Worm (Caenorhabditis elegans) whole organism, L2 larva: ENCODE data around the gene T24C12.1.

Source experiments
- C34F6.9 ChIP-seq: fragments of 150-350 bp; optimal IDR thresholded peaks from 2 replicates; lab custom pipeline; 2014; ENCODE audit warnings: missing biosample characterization, missing genetic modification characterization
- F13H6.1 ChIP-seq: sonication (generic microtip); optimal IDR thresholded peaks from 2 replicates; lab custom pipeline; 2016; ENCODE audit warnings: missing genetic modification characterization, missing compliant biosample characterization
- R02D3.7 ChIP-seq: fragments of 150-350 bp; optimal IDR thresholded peaks from 2 replicates; lab custom pipeline; 2014; ENCODE audit warnings: missing biosample characterization, missing genetic modification characterization
- Y55F3AM.14 ChIP-seq: fragments of 200-800 bp; sonication (Bioruptor generic); optimal IDR thresholded peaks from 2 replicates; lab custom pipeline; 2018; ENCODE audit warnings: mild to moderate bottlenecking, missing genetic modification characterization, missing compliant biosample characterization
- ZK546.5 ChIP-seq: sonication (generic microtip); optimal IDR thresholded peaks from 2 replicates; lab custom pipeline; 2017; ENCODE audit warnings: missing biosample characterization, missing genetic modification characterization
- alr-1 ChIP-seq: fragments of 150-350 bp; optimal IDR thresholded peaks from 2 replicates; lab custom pipeline; 2014; ENCODE audit warnings: missing biosample characterization, missing genetic modification characterization
- aly-2 ChIP-seq: fragments of 150-350 bp; optimal IDR thresholded peaks from 2 replicates; lab custom pipeline; 2014; ENCODE audit warnings: missing biosample characterization, missing genetic modification characterization
- ama-1 ChIP-seq: fragments of 150-350 bp; optimal IDR thresholded peaks from 2 replicates; lab custom pipeline; 2018; ENCODE audit warnings: inconsistent platforms
- blmp-1 ChIP-seq: sonication (generic microtip); optimal IDR thresholded peaks from 2 replicates; lab custom pipeline; 2017; ENCODE audit warnings: missing genetic modification characterization, mild to moderate bottlenecking, missing compliant biosample characterization, antibody characterized with exemption, moderate library complexity; ENCODE audit not compliant: insufficient read depth
- ceh-16 ChIP-seq: fragments of 150-350 bp; optimal IDR thresholded peaks from 2 replicates; lab custom pipeline; 2014; ENCODE audit warnings: missing biosample characterization, missing genetic modification characterization
- ceh-82 ChIP-seq: fragments of 150-350 bp; optimal IDR thresholded peaks from 2 replicates; lab custom pipeline; 2014; ENCODE audit warnings: missing biosample characterization, missing genetic modification characterization
- dmd-4 ChIP-seq: sonication (generic microtip); optimal IDR thresholded peaks from 2 replicates; lab custom pipeline; 2017; ENCODE audit warnings: missing biosample characterization, missing genetic modification characterization
- egl-27 ChIP-seq: sonication (generic microtip); optimal IDR thresholded peaks from 3 replicates; lab custom pipeline; 2017; ENCODE audit warnings: missing biosample characterization, missing genetic modification reagents, missing genetic modification characterization
- elt-1 ChIP-seq: fragments of 150-350 bp; optimal IDR thresholded peaks from 2 replicates; lab custom pipeline; 2014; ENCODE audit warnings: missing biosample characterization, missing genetic modification characterization
- elt-3 ChIP-seq: sonication (generic microtip); optimal IDR thresholded peaks from 2 replicates; lab custom pipeline; 2017; ENCODE audit warnings: missing biosample characterization, missing genetic modification characterization
- fos-1 ChIP-seq: fragments of 150-350 bp; optimal IDR thresholded peaks from 2 replicates; lab custom pipeline; 2014; ENCODE audit warnings: missing biosample characterization, missing genetic modification characterization
- gmeb-1 ChIP-seq: fragments of 150-350 bp; optimal IDR thresholded peaks from 2 replicates; lab custom pipeline; 2014; ENCODE audit warnings: missing biosample characterization, missing genetic modification characterization
- lin-11 ChIP-seq: fragments of 150-350 bp; sonication (generic microtip); optimal IDR thresholded peaks from 2 replicates; lab custom pipeline; 2014; ENCODE audit warnings: missing biosample characterization, missing genetic modification characterization, inconsistent platforms, mixed read lengths
- lin-13 ChIP-seq: fragments of 150-350 bp; optimal IDR thresholded peaks from 2 replicates; lab custom pipeline; 2014; ENCODE audit warnings: missing biosample characterization, missing genetic modification reagents, missing genetic modification characterization
- lin-39 ChIP-seq: fragments of 150-350 bp; optimal IDR thresholded peaks from 2 replicates; lab custom pipeline; 2014; ENCODE audit warnings: missing biosample characterization, missing genetic modification reagents, missing genetic modification characterization
- lsy-2 ChIP-seq, 2 experiments: fragments of 150-350 bp in 1 of 2; sonication (generic microtip) in 1 of 2; optimal IDR thresholded peaks; 2 replicates each; lab custom pipeline; 2014 to 2017; ENCODE audit warnings: missing biosample characterization in 2 of 2, missing genetic modification characterization in 2 of 2
- mab-5 ChIP-seq: fragments of 150-350 bp; optimal IDR thresholded peaks from 2 replicates; lab custom pipeline; 2014; ENCODE audit warnings: missing biosample characterization, missing genetic modification characterization
- mbf-1 ChIP-seq: sonication (generic microtip); optimal IDR thresholded peaks from 2 replicates; lab custom pipeline; 2017; ENCODE audit warnings: missing biosample characterization, missing genetic modification characterization
- nhr-10 ChIP-seq: sonication (generic microtip); optimal IDR thresholded peaks from 2 replicates; lab custom pipeline; 2017; ENCODE audit warnings: missing biosample characterization, missing genetic modification characterization
- nhr-11 ChIP-seq: fragments of 150-350 bp; optimal IDR thresholded peaks from 2 replicates; lab custom pipeline; 2014; ENCODE audit warnings: missing biosample characterization, missing genetic modification characterization
- nhr-12 ChIP-seq: fragments of 150-350 bp; optimal IDR thresholded peaks from 2 replicates; lab custom pipeline; 2014; ENCODE audit warnings: missing biosample characterization, missing genetic modification characterization
- nhr-129 ChIP-seq: fragments of 150-350 bp; optimal IDR thresholded peaks from 2 replicates; lab custom pipeline; 2014; ENCODE audit warnings: missing biosample characterization, missing genetic modification characterization
- nhr-21 ChIP-seq: fragments of 150-350 bp; optimal IDR thresholded peaks from 2 replicates; lab custom pipeline; 2014; ENCODE audit warnings: missing biosample characterization, missing genetic modification characterization
- nhr-23 ChIP-seq: fragments of 150-350 bp; optimal IDR thresholded peaks from 2 replicates; lab custom pipeline; 2014; ENCODE audit warnings: missing biosample characterization, missing genetic modification reagents, missing genetic modification characterization
- nhr-237 ChIP-seq: fragments of 150-350 bp; optimal IDR thresholded peaks from 2 replicates; lab custom pipeline; 2014; ENCODE audit warnings: missing biosample characterization, missing genetic modification characterization
- nhr-25 ChIP-seq: fragments of 150-350 bp; sonication (generic microtip); optimal IDR thresholded peaks from 3 replicates; lab custom pipeline; 2014; ENCODE audit warnings: missing biosample characterization, missing genetic modification characterization
- nhr-6 ChIP-seq: fragments of 150-350 bp; optimal IDR thresholded peaks from 2 replicates; lab custom pipeline; 2014; ENCODE audit warnings: missing biosample characterization, missing genetic modification characterization
- nhr-77 ChIP-seq: fragments of 150-350 bp; optimal IDR thresholded peaks from 2 replicates; lab custom pipeline; 2014; ENCODE audit warnings: missing biosample characterization, missing genetic modification characterization
- peb-1 ChIP-seq: fragments of 150-350 bp; optimal IDR thresholded peaks from 2 replicates; lab custom pipeline; 2014; ENCODE audit warnings: missing biosample characterization, missing genetic modification characterization
- sem-4 ChIP-seq: fragments of 150-350 bp; optimal IDR thresholded peaks from 2 replicates; lab custom pipeline; 2014; ENCODE audit warnings: missing biosample characterization, missing genetic modification reagents, missing genetic modification characterization
- skn-1 ChIP-seq: sonication (generic microtip); optimal IDR thresholded peaks from 2 replicates; lab custom pipeline; 2017; ENCODE audit warnings: missing biosample characterization, missing genetic modification characterization
- sma-3 ChIP-seq: sonication (generic microtip); optimal IDR thresholded peaks from 2 replicates; lab custom pipeline; 2016; ENCODE audit warnings: missing genetic modification reagents, missing genetic modification characterization, missing compliant biosample characterization
- sma-9 ChIP-seq, 2 experiments: fragments of 150-350 bp in 1 of 2; sonication (generic microtip) in 1 of 2; optimal IDR thresholded peaks; 2 replicates each; lab custom pipeline; 2014 to 2016; ENCODE audit warnings: missing genetic modification characterization in 2 of 2, mild to moderate bottlenecking in 1 of 2, missing biosample characterization in 1 of 2, missing compliant biosample characterization in 1 of 2, missing genetic modification reagents in 1 of 2, moderate library complexity in 1 of 2
- snpc-4 ChIP-seq: fragments of 150-350 bp; optimal IDR thresholded peaks from 2 replicates; lab custom pipeline; 2014; ENCODE audit warnings: missing biosample characterization, missing genetic modification characterization
- unc-39 ChIP-seq: fragments of 150-350 bp; optimal IDR thresholded peaks from 2 replicates; lab custom pipeline; 2014; ENCODE audit warnings: missing biosample characterization, missing genetic modification characterization
- unc-55 ChIP-seq: fragments of 150-350 bp; sonication (generic microtip); optimal IDR thresholded peaks from 3 replicates; lab custom pipeline; 2014; ENCODE audit warnings: missing biosample characterization, missing genetic modification reagents, missing genetic modification characterization
- unc-62 ChIP-seq: fragments of 150-350 bp; optimal IDR thresholded peaks from 2 replicates; lab custom pipeline; 2014; ENCODE audit warnings: missing biosample characterization, missing genetic modification reagents, missing genetic modification characterization
- zag-1 ChIP-seq: fragments of 150-350 bp; optimal IDR thresholded peaks from 2 replicates; lab custom pipeline; 2014; ENCODE audit warnings: missing biosample characterization, missing genetic modification characterization
- ztf-1 ChIP-seq: fragments of 200-800 bp; sonication (Bioruptor generic); conservative IDR thresholded peaks from 2 replicates; pipeline ENCODE4 v1.3.6; 2022; ENCODE audit warnings: missing genetic modification characterization, missing compliant biosample characterization
- ztf-11 ChIP-seq: sonication (generic microtip); optimal IDR thresholded peaks from 2 replicates; lab custom pipeline; 2017; ENCODE audit warnings: missing biosample characterization, missing genetic modification characterization
- ztf-4 ChIP-seq: fragments of 150-350 bp; optimal IDR thresholded peaks from 2 replicates; lab custom pipeline; 2014; ENCODE audit warnings: missing biosample characterization, missing genetic modification characterization

The T24C12.1 gene

DNA sequence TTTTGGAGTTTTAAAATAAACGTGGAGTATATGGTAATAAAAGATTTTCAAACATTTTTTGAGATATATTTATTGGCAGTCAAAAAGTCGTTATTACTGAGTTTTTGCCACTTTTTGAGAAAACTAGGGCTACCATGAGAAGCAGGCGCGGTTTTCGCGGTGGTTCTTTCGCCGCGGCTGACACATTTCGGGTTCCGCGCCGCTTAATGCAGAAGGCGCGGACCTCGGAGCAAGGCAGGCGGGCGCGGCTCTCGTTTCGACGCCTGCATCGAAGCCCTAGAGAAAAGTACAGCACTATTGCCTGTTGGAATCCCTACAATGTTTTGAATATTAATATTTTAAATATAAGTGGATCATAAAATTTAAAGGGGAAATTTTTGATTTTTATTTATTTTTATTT, 20.2 kb downstream of the T24C12.1 start:
- TF ChIP-seq unc-39 (tag; lab: Kevin White, UChicago): no peak
- TF ChIP-seq nhr-11 (tag; lab: Kevin White, UChicago): no peak
- no peak for TF ChIP-seq lin-39 (tag; lab: Kevin White, UChicago)
- peak; percentile 49 for TF ChIP-seq snpc-4 (tag; lab: Kevin White, UChicago)
- TF ChIP-seq unc-55 (GFP tag; lab: Kevin White, UChicago): no peak

DNA sequence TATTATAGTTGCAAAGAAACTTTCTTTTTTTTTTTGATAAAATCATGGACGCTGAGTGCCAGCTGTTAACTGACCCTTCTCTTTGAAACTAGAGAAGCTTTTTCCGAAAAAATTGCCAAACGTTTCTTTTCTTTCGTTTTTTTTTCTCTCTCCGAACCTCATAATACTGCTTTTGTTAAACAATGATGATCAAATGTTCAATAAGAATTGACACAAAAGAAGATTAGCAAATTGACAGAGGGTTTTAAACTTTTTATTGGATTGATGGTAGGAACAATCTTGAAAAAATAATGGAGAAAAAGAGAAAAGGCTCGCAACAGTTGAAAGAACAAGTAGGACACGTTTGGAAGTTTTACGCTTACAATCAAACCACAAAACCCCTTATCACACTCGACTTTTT, 21.6 kb downstream of the T24C12.1 start, which contains the start of gene hex-1:
Gene hex-1, plus strand, starts transcription at position 301 of the 400 bp plus-strand sequence.
- TF ChIP-seq F13H6.1 (tag; lab: Kevin White, UChicago) (no peak), unc-55 (GFP tag; lab: Kevin White, UChicago) (no peak), mab-5 (tag; lab: Kevin White, UChicago) (no peak), gmeb-1 (tag; lab: Kevin White, UChicago) (no peak), ztf-11 (tag; lab: Kevin White, UChicago) (no peak), sem-4 (tag; lab: Kevin White, UChicago) (no peak), ZK546.5 (tag; lab: Kevin White, UChicago) (no peak), snpc-4 (tag; lab: Kevin White, UChicago) (no peak), lin-39 (tag; lab: Kevin White, UChicago) (no peak), unc-62 (GFP tag; lab: Kevin White, UChicago) (no peak), ceh-16 (tag; lab: Kevin White, UChicago) (no peak), dmd-4 (tag; lab: Kevin White, UChicago) (no peak), skn-1 (tag; lab: Kevin White, UChicago) (no peak), elt-1 (tag; lab: Kevin White, UChicago) (no peak), lin-11 (tag; lab: Kevin White, UChicago) (no peak), nhr-21 (tag; lab: Kevin White, UChicago) (no peak), Y55F3AM.14 (GFP tag; lab: Kevin White, UChicago) (no peak), C34F6.9 (tag; lab: Kevin White, UChicago) (no peak), nhr-10 (tag; lab: Kevin White, UChicago) (no peak)
- TF ChIP-seq, all 48 proteins: peak for 0

DNA sequence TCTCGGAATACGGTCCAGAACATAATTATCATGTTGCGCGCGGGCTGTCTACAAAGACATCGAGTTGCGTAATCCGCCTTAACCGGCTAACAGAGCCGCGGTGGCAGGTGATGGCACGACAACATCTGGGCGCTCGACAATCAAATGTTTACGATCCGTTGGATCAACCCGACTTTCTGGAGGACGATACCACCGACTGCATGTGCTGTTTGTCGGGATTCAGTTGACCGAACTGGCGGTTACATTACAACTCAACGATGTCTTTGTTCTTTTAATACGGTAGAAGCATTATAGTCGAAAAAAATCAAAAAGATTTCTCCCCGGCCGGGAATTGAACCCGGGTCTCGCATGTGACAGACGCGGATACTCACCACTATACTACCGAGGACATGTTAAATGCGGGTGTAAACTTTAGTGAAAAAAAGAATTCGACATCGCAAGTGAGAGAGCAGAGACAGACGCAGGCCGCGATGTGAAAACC, 27.7 kb downstream of the T24C12.1 start:
- TF ChIP-seq elt-1 (tag; lab: Kevin White, UChicago): no peak
- peak; percentile 22 for TF ChIP-seq nhr-6 (tag; lab: Kevin White, UChicago)
- TF ChIP-seq Y55F3AM.14 (GFP tag; lab: Kevin White, UChicago): peak; percentile 50
- no peak for TF ChIP-seq mbf-1 (tag; lab: Kevin White, UChicago)
- TF ChIP-seq nhr-23 (tag; lab: Kevin White, UChicago): no peak
- no peak for TF ChIP-seq unc-62 (GFP tag; lab: Kevin White, UChicago)
- TF ChIP-seq fos-1 (tag; lab: Kevin White, UChicago): peak; percentile 38
- TF ChIP-seq sma-3 (GFP tag; lab: Kevin White, UChicago): peak; percentile 55
- peak; percentile 24 for TF ChIP-seq sem-4 (tag; lab: Kevin White, UChicago)
- peak; percentile 81 for TF ChIP-seq sma-9 (GFP tag; optimal IDR thresholded peaks at IDR 0.05; lab: Kevin White, UChicago)
- no peak for TF ChIP-seq sma-9 (tag; optimal IDR thresholded peaks at IDR 0.05; lab: Kevin White, UChicago)
- peak; percentile 44 for TF ChIP-seq gmeb-1 (tag; lab: Kevin White, UChicago)
- peak; percentile 44 for TF ChIP-seq zag-1
- no peak for TF ChIP-seq ceh-82 (tag; lab: Kevin White, UChicago)
- no peak for TF ChIP-seq aly-2 (tag; lab: Kevin White, UChicago)
- no peak for TF ChIP-seq ztf-11 (tag; lab: Kevin White, UChicago)
- TF ChIP-seq ceh-16 (tag; lab: Kevin White, UChicago): no peak
- no peak for TF ChIP-seq alr-1 (tag; lab: Kevin White, UChicago)
- TF ChIP-seq nhr-77 (tag; lab: Kevin White, UChicago): no peak
- no peak for TF ChIP-seq nhr-12 (tag; lab: Kevin White, UChicago)
- TF ChIP-seq lin-39 (tag; lab: Kevin White, UChicago): no peak
- no peak for TF ChIP-seq nhr-237 (tag; lab: Kevin White, UChicago)
- no peak for TF ChIP-seq mab-5 (tag; lab: Kevin White, UChicago)
- no peak for TF ChIP-seq egl-27
- peak; percentile 54 for TF ChIP-seq F13H6.1 (tag; lab: Kevin White, UChicago)
- TF ChIP-seq unc-39 (tag; lab: Kevin White, UChicago): no peak
- no peak for TF ChIP-seq ama-1
- TF ChIP-seq peb-1: no peak
- no peak for TF ChIP-seq elt-3 (tag; lab: Kevin White, UChicago)
- no peak for TF ChIP-seq ztf-4 (tag; lab: Kevin White, UChicago)
- TF ChIP-seq snpc-4 (tag; lab: Kevin White, UChicago): peak; percentile 48
- TF ChIP-seq nhr-25 (tag; lab: Kevin White, UChicago): peak; percentile 41
- TF ChIP-seq ztf-1 (GFP tag; lab: Robert Waterston, UW): no peak
- TF ChIP-seq ZK546.5 (tag; lab: Kevin White, UChicago): no peak
- TF ChIP-seq nhr-129: peak; percentile 77
- peak; percentile 53 to 66 for TF ChIP-seq lsy-2 (tag; optimal IDR thresholded peaks at IDR 0.05; lab: Kevin White, UChicago)
- TF ChIP-seq blmp-1 (tag; lab: Kevin White, UChicago): no peak
- TF ChIP-seq dmd-4 (tag; lab: Kevin White, UChicago): no peak
- peak; percentile 70 for TF ChIP-seq lin-13 (GFP tag; lab: Kevin White, UChicago)
- TF ChIP-seq skn-1 (tag; lab: Kevin White, UChicago): no peak
- peak; percentile 76 for TF ChIP-seq unc-55 (GFP tag; lab: Kevin White, UChicago)
- no peak for TF ChIP-seq nhr-10 (tag; lab: Kevin White, UChicago)
- TF ChIP-seq R02D3.7 (tag; lab: Kevin White, UChicago): no peak
